Worm (Caenorhabditis elegans) whole organism, young adult: Measurements from ENCODE around the gene F17E9.4.

Experiments used
- B0336.3 ChIP-seq: fragments of 200-800 bp; sonication (Bioruptor generic); IDR thresholded peaks from 2 replicates; pipeline ENCODE4 v1.3.6; 2022; ENCODE audit warnings: missing genetic modification characterization, missing compliant biosample characterization
- D2030.7 ChIP-seq: fragments of 200-800 bp; sonication (Bioruptor generic); IDR thresholded peaks from 2 replicates; pipeline ENCODE4 v1.3.6; 2022; ENCODE audit warnings: missing genetic modification reagents, missing genetic modification characterization, missing compliant biosample characterization
- F22D6.2 ChIP-seq: sonication (generic microtip); optimal IDR thresholded peaks from 2 replicates; lab custom pipeline; 2016; ENCODE audit warnings: mild to moderate bottlenecking, missing genetic modification characterization, missing compliant biosample characterization
- F39B2.1 ChIP-seq: fragments of 200-800 bp; sonication (Bioruptor generic); IDR thresholded peaks from 2 replicates; pipeline ENCODE4 v1.3.6; 2022; ENCODE audit warnings: missing genetic modification reagents, missing genetic modification characterization, missing compliant biosample characterization
- F57C9.4 ChIP-seq: sonication (generic microtip); optimal IDR thresholded peaks from 2 replicates; lab custom pipeline; 2017; ENCODE audit warnings: mild to moderate bottlenecking, missing genetic modification characterization, missing compliant biosample characterization
- T26A5.8 ChIP-seq: sonication (generic microtip); optimal IDR thresholded peaks from 2 replicates; lab custom pipeline; 2016; ENCODE audit warnings: missing genetic modification characterization, missing compliant biosample characterization
- Y53F4B.3 ChIP-seq: fragments of 200-800 bp; sonication (Bioruptor generic); IDR thresholded peaks from 2 replicates; pipeline ENCODE4 v1.3.6; 2022; ENCODE audit warnings: missing genetic modification reagents, missing genetic modification characterization, missing compliant biosample characterization
- Y56A3A.18 ChIP-seq: fragments of 200-800 bp; sonication (Bioruptor generic); IDR thresholded peaks from 2 replicates; pipeline ENCODE4 v1.3.6; 2022; ENCODE audit warnings: missing genetic modification reagents, missing genetic modification characterization, missing compliant biosample characterization
- Y67H2A.10 ChIP-seq: fragments of 200-800 bp; sonication (Bioruptor generic); conservative IDR thresholded peaks from 2 replicates; pipeline ENCODE4 v1.3.6; 2022; ENCODE audit warnings: missing genetic modification reagents, missing genetic modification characterization, missing compliant biosample characterization
- ZK185.1 ChIP-seq: sonication (generic microtip); optimal IDR thresholded peaks from 2 replicates; lab custom pipeline; 2016; ENCODE audit warnings: mild to moderate bottlenecking, missing genetic modification characterization, missing compliant biosample characterization; ENCODE audit not compliant: poor library complexity, severe bottlenecking
- akir-1 ChIP-seq: fragments of 200-800 bp; sonication (Bioruptor generic); optimal IDR thresholded peaks from 2 replicates; lab custom pipeline; 2018; ENCODE audit warnings: mild to moderate bottlenecking, missing genetic modification characterization, moderate library complexity, missing compliant biosample characterization
- aptf-2 ChIP-seq: fragments of 200-800 bp; sonication (Bioruptor generic); conservative IDR thresholded peaks from 2 replicates; pipeline ENCODE4 v1.3.6; 2022; ENCODE audit warnings: missing genetic modification reagents, missing genetic modification characterization, missing compliant biosample characterization
- attf-3 ChIP-seq: fragments of 200-800 bp; sonication (Bioruptor generic); conservative IDR thresholded peaks from 2 replicates; pipeline ENCODE4 v1.3.6; 2022; ENCODE audit warnings: missing genetic modification reagents, missing genetic modification characterization, missing compliant biosample characterization
- bed-2 ChIP-seq: fragments of 200-800 bp; sonication (Bioruptor generic); IDR thresholded peaks from 2 replicates; pipeline ENCODE4 v1.3.6; 2022; ENCODE audit warnings: missing genetic modification reagents, missing genetic modification characterization, missing compliant biosample characterization
- cebp-1 ChIP-seq, 2 experiments: fragments of 200-800 bp in 1 of 2; sonication (Bioruptor generic) in 1 of 2; sonication (generic microtip) in 1 of 2; IDR thresholded peaks in 1 of 2; optimal IDR thresholded peaks in 1 of 2; 2 replicates each; pipeline versions ENCODE4 v1.3.6 to Lab custom; 2017 to 2022; ENCODE audit warnings: missing compliant biosample characterization in 2 of 2, missing genetic modification characterization in 2 of 2, mild to moderate bottlenecking in 1 of 2, missing genetic modification reagents in 1 of 2, moderate library complexity in 1 of 2
- ceh-27 ChIP-seq: fragments of 200-800 bp; sonication (Bioruptor generic); optimal IDR thresholded peaks from 2 replicates; lab custom pipeline; 2018; ENCODE audit warnings: mild to moderate bottlenecking, missing genetic modification characterization, moderate library complexity, missing compliant biosample characterization
- ceh-91 ChIP-seq: fragments of 200-800 bp; sonication (Bioruptor generic); IDR thresholded peaks from 2 replicates; pipeline ENCODE4 v1.3.6; 2022; ENCODE audit warnings: missing genetic modification reagents, missing genetic modification characterization, missing compliant biosample characterization
- chd-7 ChIP-seq: sonication (generic microtip); optimal IDR thresholded peaks from 2 replicates; lab custom pipeline; 2016; ENCODE audit warnings: mild to moderate bottlenecking, missing genetic modification characterization, moderate library complexity, missing compliant biosample characterization
- die-1 ChIP-seq: sonication (generic microtip); optimal IDR thresholded peaks from 2 replicates; lab custom pipeline; 2016; ENCODE audit warnings: missing genotype, mild to moderate bottlenecking, missing genetic modification characterization, missing compliant biosample characterization
- dpl-1 ChIP-seq: fragments of 150-350 bp; optimal IDR thresholded peaks from 2 replicates; lab custom pipeline; 2014; ENCODE audit warnings: missing biosample characterization, missing genetic modification reagents, missing genetic modification characterization
- egl-18 ChIP-seq: fragments of 200-800 bp; sonication (Bioruptor generic); IDR thresholded peaks from 2 replicates; pipeline ENCODE4 v1.3.6; 2022; ENCODE audit warnings: missing genetic modification reagents, missing genetic modification characterization, missing compliant biosample characterization
- egl-44 ChIP-seq: fragments of 200-800 bp; sonication (Bioruptor generic); IDR thresholded peaks from 2 replicates; pipeline ENCODE4 v1.3.6; 2022; ENCODE audit warnings: missing genetic modification reagents, missing genetic modification characterization, missing compliant biosample characterization
- ekl-4 ChIP-seq: fragments of 200-800 bp; sonication (Bioruptor generic); IDR thresholded peaks from 2 replicates; pipeline ENCODE4 v1.3.6; 2022; ENCODE audit warnings: missing genetic modification reagents, missing genetic modification characterization, missing compliant biosample characterization
- hlh-26 ChIP-seq: fragments of 200-800 bp; sonication (Bioruptor generic); conservative IDR thresholded peaks from 2 replicates; pipeline ENCODE4 v1.3.6; 2022; ENCODE audit warnings: missing genetic modification reagents, missing genetic modification characterization, missing compliant biosample characterization
- hmg-20 ChIP-seq: fragments of 200-800 bp; sonication (Bioruptor generic); IDR thresholded peaks from 2 replicates; pipeline ENCODE4 v1.3.6; 2022; ENCODE audit warnings: missing genetic modification reagents, missing genetic modification characterization, missing compliant biosample characterization
- hsf-1 ChIP-seq: fragments of 200-800 bp; sonication (Bioruptor generic); IDR thresholded peaks from 2 replicates; pipeline ENCODE4 v1.3.6; 2022; ENCODE audit warnings: missing genetic modification reagents, missing genetic modification characterization, missing compliant biosample characterization
- let-607 ChIP-seq, 2 experiments: fragments of 200-800 bp in 1 of 2; sonication (Bioruptor generic) in 1 of 2; sonication (generic microtip) in 1 of 2; optimal IDR thresholded peaks; 2 replicates each; lab custom pipeline; 2016 to 2018; ENCODE audit warnings: mild to moderate bottlenecking in 2 of 2, missing compliant biosample characterization in 2 of 2, missing genetic modification characterization in 2 of 2, moderate library complexity in 2 of 2, missing genotype in 1 of 2
- lin-40 ChIP-seq: sonication (generic microtip); optimal IDR thresholded peaks from 2 replicates; lab custom pipeline; 2016; ENCODE audit warnings: missing genetic modification characterization, mild to moderate bottlenecking, missing compliant biosample characterization, missing genotype, missing genetic modification reagents
- madf-3 ChIP-seq: fragments of 200-800 bp; sonication (Bioruptor generic); IDR thresholded peaks from 2 replicates; pipeline ENCODE4 v1.3.6; 2022; ENCODE audit warnings: missing genetic modification reagents, missing genetic modification characterization, missing compliant biosample characterization
- madf-6 ChIP-seq: fragments of 200-800 bp; sonication (Bioruptor generic); IDR thresholded peaks from 2 replicates; pipeline ENCODE4 v1.3.6; 2022; ENCODE audit warnings: missing genetic modification reagents, missing genetic modification characterization, missing compliant biosample characterization
- mel-28 ChIP-seq: sonication (generic microtip); optimal IDR thresholded peaks from 2 replicates; lab custom pipeline; 2016; ENCODE audit warnings: borderline replicate concordance, mild to moderate bottlenecking, missing genetic modification characterization, missing compliant biosample characterization
- mxl-1 ChIP-seq: sonication (generic microtip); optimal IDR thresholded peaks from 2 replicates; lab custom pipeline; 2016; ENCODE audit warnings: missing genetic modification characterization, missing compliant biosample characterization
- nfya-2 ChIP-seq: fragments of 200-800 bp; sonication (Bioruptor generic); IDR thresholded peaks from 2 replicates; pipeline ENCODE4 v1.3.6; 2022; ENCODE audit warnings: missing genetic modification reagents, missing genetic modification characterization, missing compliant biosample characterization
- nhr-27 ChIP-seq: fragments of 200-800 bp; sonication (Bioruptor generic); optimal IDR thresholded peaks from 2 replicates; lab custom pipeline; 2018; ENCODE audit warnings: mild to moderate bottlenecking, missing genetic modification characterization, moderate library complexity, missing compliant biosample characterization
- nhr-80 ChIP-seq: sonication (generic microtip); optimal IDR thresholded peaks from 2 replicates; lab custom pipeline; 2016; ENCODE audit warnings: missing genetic modification characterization, missing compliant biosample characterization
- rcor-1 ChIP-seq: fragments of 200-800 bp; sonication (Bioruptor generic); IDR thresholded peaks from 2 replicates; pipeline ENCODE4 v1.3.6; 2022; ENCODE audit warnings: missing genetic modification reagents, missing genetic modification characterization, missing compliant biosample characterization
- repo-1 ChIP-seq: sonication (generic microtip); optimal IDR thresholded peaks from 2 replicates; lab custom pipeline; 2017; ENCODE audit warnings: mild to moderate bottlenecking, missing genetic modification characterization, missing compliant biosample characterization
- sdz-38 ChIP-seq: sonication (generic microtip); optimal IDR thresholded peaks from 2 replicates; lab custom pipeline; 2016; ENCODE audit warnings: missing genotype, missing genetic modification characterization, missing compliant biosample characterization
- sea-2 ChIP-seq: fragments of 200-800 bp; sonication (Bioruptor generic); IDR thresholded peaks from 2 replicates; pipeline ENCODE4 v1.3.6; 2022; ENCODE audit warnings: missing genetic modification characterization, missing compliant biosample characterization
- sptf-2 ChIP-seq: fragments of 200-800 bp; sonication (Bioruptor generic); optimal IDR thresholded peaks from 2 replicates; lab custom pipeline; 2018; ENCODE audit warnings: mild to moderate bottlenecking, missing genetic modification characterization, missing compliant biosample characterization
- tbp1 ChIP-seq: fragments of 200-800 bp; sonication (Bioruptor generic); optimal IDR thresholded peaks from 2 replicates; lab custom pipeline; 2018; ENCODE audit warnings: mild to moderate bottlenecking, missing genetic modification characterization, missing compliant biosample characterization
- tbx-9 ChIP-seq: sonication (generic microtip); optimal IDR thresholded peaks from 2 replicates; lab custom pipeline; 2016; ENCODE audit warnings: borderline replicate concordance, missing genetic modification characterization, inconsistent platforms, missing compliant biosample characterization
- unc-130 ChIP-seq: sonication (generic microtip); optimal IDR thresholded peaks from 2 replicates; lab custom pipeline; 2016; ENCODE audit warnings: missing genetic modification reagents, missing genetic modification characterization, missing compliant biosample characterization
- unc-62 ChIP-seq: fragments of 150-350 bp; optimal IDR thresholded peaks from 2 replicates; lab custom pipeline; 2014; ENCODE audit warnings: missing biosample characterization, missing genetic modification reagents, missing genetic modification characterization
- xnd-1 ChIP-seq: sonication (generic microtip); optimal IDR thresholded peaks from 2 replicates; lab custom pipeline; 2016; ENCODE audit warnings: missing genotype, missing genetic modification reagents, missing genetic modification characterization, missing compliant biosample characterization
- zim-3 ChIP-seq: sonication (generic microtip); optimal IDR thresholded peaks from 2 replicates; lab custom pipeline; 2017; ENCODE audit warnings: mild to moderate bottlenecking, missing genetic modification characterization, moderate library complexity, missing compliant biosample characterization
- ztf-25 ChIP-seq: fragments of 200-800 bp; sonication (Bioruptor generic); IDR thresholded peaks from 2 replicates; pipeline ENCODE4 v1.3.6; 2022; ENCODE audit warnings: missing genetic modification reagents, missing genetic modification characterization, missing compliant biosample characterization

F17E9.4 gene

ce11 chrIV:8376923-8377322 is 28.8 kb downstream of the F17E9.4 start:
- TF ChIP-seq nhr-27 (tag; lab: Kevin White, UChicago) (no peak), F39B2.1 (GFP tag; lab: Robert Waterston, UW) (no peak), nhr-80 (tag; lab: Kevin White, UChicago) (peak; percentile 26), sdz-38 (no peak), hsf-1 (GFP tag; lab: Robert Waterston, UW) (no peak), cebp-1 (GFP tag; IDR thresholded peaks at IDR 0.05; lab: Robert Waterston, UW) (no peak; the same call in 1 of the 2 replicates), cebp-1 (tag; optimal IDR thresholded peaks at IDR 0.05; lab: Kevin White, UChicago) (peak; percentile 68)

ce11 chrIV:8377501-8377900 is 29.3 kb downstream of the F17E9.4 start, which contains the start of gene D2096.7:
Gene D2096.7 (minus strand): TSS chrIV:8377630.
- TF ChIP-seq D2030.7 (GFP tag; lab: Robert Waterston, UW) (peak; percentile 15; the same call in 1 of the 2 replicates), F22D6.2 (tag; lab: Kevin White, UChicago) (no peak), sptf-2 (GFP tag; lab: Kevin White, UChicago) (no peak), T26A5.8 (tag; lab: Kevin White, UChicago) (peak; percentile 93), F57C9.4 (peak; percentile 72), ZK185.1 (tag; lab: Kevin White, UChicago) (peak; percentile 32), sea-2 (GFP tag; lab: Robert Waterston, UW) (no peak), bed-2 (no peak), dpl-1 (GFP tag; lab: Kevin White, UChicago) (no peak), chd-7 (peak; percentile 83), attf-3 (no peak), tbp1 (GFP tag; lab: Kevin White, UChicago) (peak; percentile 72), Y56A3A.18 (GFP tag; lab: Robert Waterston, UW) (peak; percentile 95), rcor-1 (GFP tag; lab: Robert Waterston, UW) (peak; percentile 60), aptf-2 (no peak), let-607 (tag; optimal IDR thresholded peaks at IDR 0.05; lab: Kevin White, UChicago) (peak in 1 of 2 experiments; percentile 47), unc-130 (peak; percentile 89), madf-3 (GFP tag; lab: Robert Waterston, UW) (peak; percentile 91), xnd-1 (tag; lab: Kevin White, UChicago) (peak; percentile 61), B0336.3 (GFP tag; lab: Robert Waterston, UW) (peak; percentile 96), unc-62 (no peak), repo-1 (peak; percentile 88), ceh-91 (GFP tag; lab: Robert Waterston, UW) (no peak), zim-3 (peak; percentile 64), egl-44 (GFP tag; lab: Robert Waterston, UW) (no peak; the same call in none of the 2 replicates), hmg-20 (GFP tag; lab: Robert Waterston, UW) (0 out of 2 replicates have a peak, but pooled peaks have one; percentile 2), egl-18 (GFP tag; lab: Robert Waterston, UW) (peak; percentile 51; the same call in 1 of the 2 replicates), hsf-1 (GFP tag; lab: Robert Waterston, UW) (peak; percentile 91), nfya-2 (GFP tag; lab: Robert Waterston, UW) (peak; percentile 93), ceh-27 (GFP tag; lab: Kevin White, UChicago) (no peak), Y53F4B.3 (GFP tag; lab: Robert Waterston, UW) (no peak), akir-1 (no peak), lin-40 (tag; lab: Kevin White, UChicago) (no peak), mxl-1 (tag; lab: Kevin White, UChicago) (peak; percentile 32), madf-6 (GFP tag; lab: Robert Waterston, UW) (peak; percentile 86), die-1 (tag; lab: Kevin White, UChicago) (peak; percentile 78), hlh-26 (GFP tag; lab: Robert Waterston, UW) (peak; percentile 68; the same call in 1 of the 2 replicates), tbx-9 (peak; percentile 91), ekl-4 (GFP tag; lab: Robert Waterston, UW) (peak; percentile 92), Y67H2A.10 (GFP tag; lab: Robert Waterston, UW) (no peak), mel-28 (tag; lab: Kevin White, UChicago) (no peak), ztf-25 (peak; percentile 79; the same call in 1 of the 2 replicates)
